Worm (Caenorhabditis elegans) whole organism, L4/young adult: ENCODE results near the gene F11C7.6.

Experiments
- dao-5 ChIP-seq: sonication (generic microtip); optimal IDR thresholded peaks from 2 replicates; lab custom pipeline; 2016; ENCODE audit warnings: missing genotype, missing genetic modification characterization, moderate library complexity, missing compliant biosample characterization
- him-1 ChIP-seq: sonication (generic microtip); optimal IDR thresholded peaks from 2 replicates; lab custom pipeline; 2016; ENCODE audit warnings: missing genotype, missing genetic modification reagents, missing genetic modification characterization, missing compliant biosample characterization

ce11 chrX:17434234-17434633 is 32.9 kb downstream of the F11C7.6 start, which contains the start of gene fubl-3:
- no peak for TF ChIP-seq dao-5
- TF ChIP-seq him-1 = no peak
